Fruit fly (Drosophila melanogaster) whole organism, prepupa: ENCODE results near the gene CG10638.

Source experiments
- Blimp-1 ChIP-seq: fragments of 200-800 bp; sonication (Bioruptor generic); optimal IDR thresholded peaks from 3 replicates; lab custom pipeline; 2017; ENCODE audit warnings: missing biosample characterization, missing genetic modification characterization, mild to moderate bottlenecking, moderate library complexity, missing genetic modification reagents
- CG10631 ChIP-seq: fragments of 200-800 bp; sonication (Bioruptor generic); optimal IDR thresholded peaks from 2 replicates; lab custom pipeline; 2016; ENCODE audit warnings: missing biosample characterization, missing genetic modification characterization
- CG11762 ChIP-seq: fragments of 200-800 bp; sonication (Bioruptor generic); optimal IDR thresholded peaks from 3 replicates; lab custom pipeline; 2016; ENCODE audit warnings: missing biosample characterization, missing genetic modification characterization; ENCODE audit not compliant: insufficient read depth
- CG11902 ChIP-seq: fragments of 200-800 bp; sonication (Bioruptor generic); optimal IDR thresholded peaks from 3 replicates; lab custom pipeline; 2016; ENCODE audit warnings: missing biosample characterization, missing genetic modification characterization
- CG15336 ChIP-seq: fragments of 200-800 bp; sonication (Bioruptor generic); IDR thresholded peaks from 2 replicates; pipeline ENCODE4 v1.3.6; 2022; ENCODE audit warnings: missing biosample characterization, missing genetic modification characterization
- CG1621 ChIP-seq: fragments of 200-800 bp; sonication (Bioruptor generic); optimal IDR thresholded peaks from 3 replicates; lab custom pipeline; 2018; ENCODE audit warnings: missing biosample characterization, mild to moderate bottlenecking, missing genetic modification characterization
- CG16779 ChIP-seq: fragments of 200-800 bp; sonication (Bioruptor generic); optimal IDR thresholded peaks from 3 replicates; lab custom pipeline; 2017; ENCODE audit warnings: missing biosample characterization, mild to moderate bottlenecking, missing genetic modification characterization
- CG31627 ChIP-seq: fragments of 200-800 bp; sonication (Bioruptor generic); optimal IDR thresholded peaks from 3 replicates; lab custom pipeline; 2016; ENCODE audit warnings: missing biosample characterization, missing genetic modification characterization
- CG32006 ChIP-seq: fragments of 200-800 bp; sonication (Bioruptor generic); optimal IDR thresholded peaks from 3 replicates; lab custom pipeline; 2017; ENCODE audit warnings: missing biosample characterization, mild to moderate bottlenecking, missing genetic modification characterization
- CG3919 ChIP-seq: fragments of 200-800 bp; sonication (Bioruptor generic); optimal IDR thresholded peaks from 3 replicates; lab custom pipeline; 2016; ENCODE audit warnings: missing biosample characterization, missing genetic modification characterization
- CG6276 ChIP-seq: fragments of 200-800 bp; sonication (Bioruptor generic); optimal IDR thresholded peaks from 2 replicates; lab custom pipeline; 2017; ENCODE audit warnings: missing biosample characterization, mild to moderate bottlenecking, missing genetic modification characterization
- CG6792 ChIP-seq: fragments of 200-800 bp; sonication (Bioruptor generic); optimal IDR thresholded peaks from 3 replicates; lab custom pipeline; 2016; ENCODE audit warnings: missing biosample characterization, missing genetic modification characterization
- CG6808 ChIP-seq: fragments of 200-800 bp; sonication (Bioruptor generic); optimal IDR thresholded peaks from 3 replicates; lab custom pipeline; 2017; ENCODE audit warnings: missing biosample characterization, missing genetic modification characterization, mild to moderate bottlenecking, moderate library complexity, missing genetic modification reagents
- CG6854 ChIP-seq: fragments of 200-800 bp; sonication (Bioruptor generic); optimal IDR thresholded peaks from 2 replicates; lab custom pipeline; 2017; ENCODE audit warnings: missing biosample characterization, mild to moderate bottlenecking, missing genetic modification characterization
- CG9139 ChIP-seq: fragments of 200-800 bp; sonication (Bioruptor generic); optimal IDR thresholded peaks from 3 replicates; lab custom pipeline; 2017; ENCODE audit warnings: missing biosample characterization, mild to moderate bottlenecking, missing genetic modification characterization
- Eip78C ChIP-seq: fragments of 200-800 bp; sonication (Bioruptor generic); peaks from one replicate; lab custom pipeline; 2016; ENCODE audit warnings: missing biosample characterization, missing genetic modification characterization
- Ets21C ChIP-seq: fragments of 200-800 bp; sonication (Bioruptor generic); optimal IDR thresholded peaks from 3 replicates; lab custom pipeline; 2016; ENCODE audit warnings: missing biosample characterization, missing genetic modification characterization
- Gug ChIP-seq: fragments of 200-800 bp; sonication (Bioruptor generic); IDR thresholded peaks from 2 replicates; pipeline ENCODE4 v1.3.6; 2022; ENCODE audit warnings: missing biosample characterization, missing genetic modification characterization
- Hr38 ChIP-seq: sonication (Bioruptor generic); optimal IDR thresholded peaks from 2 replicates; lab custom pipeline; 2016; ENCODE audit warnings: missing biosample characterization, missing genetic modification characterization
- Hr39 ChIP-seq: fragments of 200-800 bp; sonication (Bioruptor generic); optimal IDR thresholded peaks from 2 replicates; lab custom pipeline; 2016; ENCODE audit warnings: missing biosample characterization, missing genetic modification characterization
- Smox ChIP-seq: fragments of 200-800 bp; sonication (Bioruptor generic); optimal IDR thresholded peaks from 3 replicates; lab custom pipeline; 2016; ENCODE audit warnings: missing biosample characterization, missing genetic modification characterization
- Sox102F ChIP-seq: fragments of 200-800 bp; sonication (Bioruptor generic); optimal IDR thresholded peaks from 2 replicates; lab custom pipeline; 2016; ENCODE audit warnings: missing biosample characterization, mild to moderate bottlenecking, missing genetic modification characterization
- Sox14 ChIP-seq: fragments of 200-800 bp; sonication (Bioruptor generic); optimal IDR thresholded peaks from 3 replicates; lab custom pipeline; 2016; ENCODE audit warnings: missing biosample characterization, missing genetic modification characterization
- acj6 ChIP-seq: fragments of 200-800 bp; sonication (Bioruptor generic); optimal IDR thresholded peaks from 3 replicates; lab custom pipeline; 2016; ENCODE audit warnings: missing biosample characterization, missing genetic modification characterization
- dac ChIP-seq: fragments of 200-800 bp; sonication (Bioruptor generic); optimal IDR thresholded peaks from 2 replicates; lab custom pipeline; 2017; ENCODE audit warnings: missing biosample characterization, mild to moderate bottlenecking, missing genetic modification characterization
- dsx ChIP-seq: fragments of 200-800 bp; optimal IDR thresholded peaks from 3 replicates; lab custom pipeline; 2019; ENCODE audit warnings: missing biosample characterization, mild to moderate bottlenecking, missing genetic modification characterization, moderate library complexity; ENCODE audit not compliant: poor library complexity, severe bottlenecking
- eg ChIP-seq: fragments of 200-800 bp; sonication (Bioruptor generic); IDR thresholded peaks from 3 replicates; pipeline ENCODE4 v1.3.6; 2022; ENCODE audit warnings: missing biosample characterization, missing genetic modification characterization
- esn ChIP-seq: fragments of 200-800 bp; sonication (Bioruptor generic); optimal IDR thresholded peaks from 2 replicates; lab custom pipeline; 2016; ENCODE audit warnings: missing biosample characterization, mild to moderate bottlenecking, missing genetic modification characterization, moderate library complexity
- fd59A ChIP-seq: fragments of 200-800 bp; sonication (Bioruptor generic); optimal IDR thresholded peaks from 2 replicates; lab custom pipeline; 2017; ENCODE audit warnings: missing biosample characterization, mild to moderate bottlenecking, missing genetic modification characterization, missing genetic modification reagents
- fd85E ChIP-seq: fragments of 200-800 bp; sonication (Bioruptor generic); optimal IDR thresholded peaks from 3 replicates; lab custom pipeline; 2016; ENCODE audit warnings: missing biosample characterization, missing genetic modification characterization
- fkh ChIP-seq: fragments of 200-800 bp; sonication (Bioruptor generic); optimal IDR thresholded peaks from 3 replicates; lab custom pipeline; 2017; ENCODE audit warnings: missing biosample characterization, mild to moderate bottlenecking, missing genetic modification characterization, moderate library complexity
- lz ChIP-seq: fragments of 200-800 bp; sonication (Bioruptor generic); optimal IDR thresholded peaks from 3 replicates; lab custom pipeline; 2016; ENCODE audit warnings: missing biosample characterization, missing genetic modification characterization
- pdm3 ChIP-seq: fragments of 200-800 bp; sonication (Bioruptor generic); optimal IDR thresholded peaks from 3 replicates; lab custom pipeline; 2016; ENCODE audit warnings: missing biosample characterization, missing genetic modification characterization
- spab ChIP-seq: fragments of 200-800 bp; sonication (Bioruptor generic); optimal IDR thresholded peaks from 2 replicates; lab custom pipeline; 2017; ENCODE audit warnings: missing biosample characterization, mild to moderate bottlenecking, missing genetic modification characterization, missing genetic modification reagents
- ss ChIP-seq, 2 experiments: fragments of 200-800 bp; sonication (Bioruptor generic); optimal IDR thresholded peaks; 2 replicates in 1 of 2; 3 replicates in 1 of 2; lab custom pipeline; 2017 to 2018; ENCODE audit warnings: mild to moderate bottlenecking in 2 of 2, missing biosample characterization in 2 of 2, missing genetic modification characterization in 2 of 2, moderate library complexity in 1 of 2
- svp ChIP-seq: fragments of 200-800 bp; sonication (Bioruptor generic); peaks from one replicate; lab custom pipeline; 2016; ENCODE audit warnings: missing biosample characterization, missing genetic modification characterization
- topi ChIP-seq: fragments of 200-800 bp; sonication (Bioruptor generic); optimal IDR thresholded peaks from 3 replicates; lab custom pipeline; 2016; ENCODE audit warnings: missing biosample characterization, missing genetic modification characterization
- vri ChIP-seq: fragments of 200-800 bp; sonication (Bioruptor generic); optimal IDR thresholded peaks from 3 replicates; lab custom pipeline; 2016; ENCODE audit warnings: missing biosample characterization, mild to moderate bottlenecking, missing genetic modification characterization

Gene CG10638

dm6 chr3L:12482917-12483316 is 18.2 kb downstream of the CG10638 start (continued):
- TF ChIP-seq CG6792 (GFP tag; lab: Kevin White, UChicago) = peak; percentile 46
- TF ChIP-seq Ets21C (GFP tag; lab: Kevin White, UChicago) = no peak
- TF ChIP-seq CG10631 (GFP tag; lab: Kevin White, UChicago) = peak; percentile 74
- peak; percentile 7 for TF ChIP-seq CG9139 (GFP tag; lab: Kevin White, UChicago)
- TF ChIP-seq fd59A (GFP tag; lab: Kevin White, UChicago) = peak; percentile 55
- TF ChIP-seq CG3919 (GFP tag; lab: Kevin White, UChicago) = peak; percentile 69
- TF ChIP-seq dsx (GFP tag; lab: Kevin White, UChicago) = peak; percentile 49
- no peak for TF ChIP-seq Blimp-1 (GFP tag; lab: Kevin White, UChicago)
- TF ChIP-seq Hr39 (GFP tag; lab: Kevin White, UChicago) = peak; percentile 44
- peak; percentile 51 for TF ChIP-seq topi
- TF ChIP-seq CG32006 (GFP tag; lab: Kevin White, UChicago) = peak; percentile 94
- TF ChIP-seq acj6 (GFP tag; lab: Kevin White, UChicago) = peak; percentile 79

DNA sequence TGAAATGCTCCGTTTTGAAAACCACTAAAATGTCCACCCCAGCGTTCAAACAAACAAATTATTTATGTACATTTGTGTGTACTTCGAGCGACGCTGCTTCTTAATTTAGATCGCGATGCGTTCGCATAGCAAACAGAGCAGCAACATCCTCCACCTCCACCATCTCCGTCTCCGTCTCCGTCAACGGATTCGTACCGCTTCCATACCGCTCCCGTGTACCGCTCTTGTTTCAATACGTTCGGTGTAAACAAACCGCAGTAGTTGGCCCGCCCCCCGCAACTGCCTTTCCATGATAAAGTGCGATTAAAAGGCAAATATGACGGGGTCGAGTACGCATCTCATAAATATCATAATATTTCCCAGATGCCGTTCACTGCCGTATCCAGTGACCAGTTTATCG is 18.9 kb downstream of the CG10638 start, which contains the start of gene CG33725:
TSS of gene CG33725 (plus strand) at position 364 of the 400 bp plus-strand sequence.
- TF ChIP-seq fkh (GFP tag; lab: Kevin White, UChicago) = peak; percentile 95
- no peak for TF ChIP-seq lz (GFP tag; lab: Kevin White, UChicago)
- no peak for TF ChIP-seq CG6792 (GFP tag; lab: Kevin White, UChicago)
- TF ChIP-seq CG6808 (GFP tag; lab: Kevin White, UChicago) = no peak

- TF ChIP-seq Sox14 (GFP tag; lab: Kevin White, UChicago) (no peak), CG1621 (tag; lab: Kevin White, UChicago) (peak; percentile 0)
Measured at dm6 chr3L:12478229-12478628, 22.9 kb downstream of the CG10638 start.

DNA sequence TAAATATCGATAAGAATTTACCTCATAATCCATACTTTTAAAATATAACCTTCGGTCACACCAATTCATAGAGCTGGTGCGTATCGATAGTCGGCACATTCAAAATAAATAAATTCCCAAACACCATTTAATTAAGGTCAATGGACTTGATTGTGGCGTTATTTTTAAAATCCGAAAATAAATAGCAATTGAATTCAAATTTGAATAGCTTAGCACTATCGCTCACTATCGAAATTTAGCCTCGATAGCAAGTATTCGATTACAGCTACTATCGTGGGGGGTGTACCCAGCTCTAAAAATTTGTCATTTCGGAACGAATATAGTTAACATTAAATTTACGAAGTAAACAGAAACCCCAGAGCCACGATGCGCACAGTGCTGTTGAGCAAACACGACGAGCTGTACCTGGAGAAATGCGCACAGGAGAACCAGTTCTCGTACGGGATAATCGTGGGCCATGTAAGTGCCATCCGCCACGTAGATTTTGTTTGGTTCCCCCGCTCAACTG is 29.6 kb downstream of the CG10638 start, which contains the start of gene CG10616:
TSS of gene CG10616 (plus strand) at position 258 of the 508 bp plus-strand sequence.
- TF ChIP-seq esn (peak; percentile 11), spab (GFP tag; lab: Kevin White, UChicago) (no peak), Eip78C (peak; percentile 56), eg (no peak)

dm6 chr3L:12470509-12470908 is 30.6 kb downstream of the CG10638 start:
- TF ChIP-seq Hr39 (GFP tag; lab: Kevin White, UChicago) (no peak), CG6792 (GFP tag; lab: Kevin White, UChicago) (no peak), fd85E (GFP tag; lab: Kevin White, UChicago) (no peak), CG11902 (GFP tag; lab: Kevin White, UChicago) (no peak), CG31627 (GFP tag; lab: Kevin White, UChicago) (no peak), CG6854 (GFP tag; lab: Kevin White, UChicago) (no peak), svp (no peak), Eip78C (no peak), ss (GFP tag; optimal IDR thresholded peaks at IDR 0.05; lab: Kevin White, UChicago) (no peak), Sox102F (GFP tag; lab: Kevin White, UChicago) (no peak), CG6808 (GFP tag; lab: Kevin White, UChicago) (no peak)

DNA sequence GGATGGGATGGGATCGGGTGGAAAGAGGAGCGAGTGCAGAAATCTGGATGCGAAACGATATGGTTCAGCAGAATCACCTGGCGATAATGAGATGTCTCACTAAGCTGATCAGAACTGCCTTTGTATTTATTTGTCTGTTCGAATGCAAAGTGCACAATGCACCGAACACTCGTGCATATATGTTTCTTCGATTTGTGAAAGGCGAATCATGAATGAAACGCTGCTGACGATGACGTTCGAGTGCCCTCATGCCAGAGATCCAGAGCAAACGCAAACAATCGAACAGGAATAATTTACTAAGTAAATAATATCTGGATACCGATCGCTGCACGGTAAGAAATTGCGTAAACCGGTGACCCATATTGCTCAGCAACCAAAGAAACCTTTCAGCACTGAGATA is 31.4 kb downstream of the CG10638 start, which contains the start of gene CG32102:
TSS of gene CG32102 (minus strand) at position 101 of the 400 bp plus-strand sequence.
- no peak for TF ChIP-seq CG31627 (GFP tag; lab: Kevin White, UChicago)
- no peak for TF ChIP-seq dac
- TF ChIP-seq CG6854 (GFP tag; lab: Kevin White, UChicago) = no peak
- no peak for TF ChIP-seq vri (GFP tag; lab: Kevin White, UChicago)
- no peak for TF ChIP-seq Hr38 (GFP tag; lab: Kevin White, UChicago)
- no peak for TF ChIP-seq fd59A (GFP tag; lab: Kevin White, UChicago)
- TF ChIP-seq CG16779 (tag; lab: Kevin White, UChicago) = no peak
- no peak for TF ChIP-seq CG11762 (GFP tag; lab: Kevin White, UChicago)
- TF ChIP-seq Gug = no peak
- no peak for TF ChIP-seq pdm3 (GFP tag; lab: Kevin White, UChicago)
- TF ChIP-seq Smox (GFP tag; lab: Kevin White, UChicago) = no peak
- TF ChIP-seq CG6276 (GFP tag; lab: Kevin White, UChicago) = no peak
- TF ChIP-seq CG15336 (GFP tag; lab: Robert Waterston, UW) = no peak
- no peak for TF ChIP-seq topi
